Fruit fly (Drosophila melanogaster) whole organism, embryonic: ENCODE data around the gene CG43221.

Source experiments
- Ada2b ChIP-seq: fragments of 200-800 bp; sonication (Bioruptor generic); IDR thresholded peaks from 2 replicates; pipeline ENCODE4 v1.3.6; 2022; ENCODE audit warnings: missing biosample characterization, missing genetic modification characterization
- Asciz ChIP-seq: fragments of 200-800 bp; sonication (Bioruptor generic); optimal IDR thresholded peaks from 2 replicates; lab custom pipeline; 2017; ENCODE audit warnings: missing biosample characterization, mild to moderate bottlenecking, missing genetic modification characterization, missing genetic modification reagents
- Bdp1 ChIP-seq: fragments of 200-800 bp; sonication (Bioruptor generic); optimal IDR thresholded peaks from 3 replicates; lab custom pipeline; 2016; ENCODE audit warnings: missing biosample characterization, missing genetic modification characterization
- Bteb2 ChIP-seq: fragments of 200-800 bp; sonication (Bioruptor generic); optimal IDR thresholded peaks from 2 replicates; lab custom pipeline; 2016; ENCODE audit warnings: missing biosample characterization, missing genetic modification characterization
- C15 ChIP-seq: fragments of 200-800 bp; sonication (Bioruptor generic); IDR thresholded peaks from 3 replicates; pipeline ENCODE4 v1.3.6; 2022; ENCODE audit warnings: missing biosample characterization, missing genetic modification characterization
- CG10321 ChIP-seq: fragments of 200-800 bp; sonication (Bioruptor generic); IDR thresholded peaks from 2 replicates; pipeline ENCODE4 v1.3.6; 2022; ENCODE audit warnings: missing biosample characterization, missing genetic modification characterization
- CG11398 ChIP-seq: fragments of 200-800 bp; sonication (Bioruptor generic); optimal IDR thresholded peaks from 2 replicates; lab custom pipeline; 2016; ENCODE audit warnings: missing biosample characterization, missing genetic modification characterization
- CG11504 ChIP-seq: fragments of 200-800 bp; sonication (Bioruptor generic); optimal IDR thresholded peaks from 3 replicates; lab custom pipeline; 2019; ENCODE audit warnings: missing biosample characterization, mild to moderate bottlenecking, missing genetic modification characterization, moderate library complexity
- CG14710 ChIP-seq: fragments of 200-800 bp; sonication (Bioruptor generic); optimal IDR thresholded peaks from 3 replicates; lab custom pipeline; 2019; ENCODE audit warnings: missing biosample characterization, mild to moderate bottlenecking, missing genetic modification characterization, moderate library complexity
- CG17361 ChIP-seq: fragments of 200-800 bp; sonication (Bioruptor generic); IDR thresholded peaks from 3 replicates; pipeline ENCODE4 v1.3.6; 2022; ENCODE audit warnings: missing biosample characterization, missing genetic modification characterization
- CG17568 ChIP-seq: fragments of 200-800 bp; sonication (Bioruptor generic); optimal IDR thresholded peaks from 2 replicates; lab custom pipeline; 2018; ENCODE audit warnings: missing biosample characterization, mild to moderate bottlenecking, missing genetic modification characterization, moderate library complexity
- CG2116 ChIP-seq: fragments of 200-800 bp; sonication (Bioruptor generic); optimal IDR thresholded peaks from 3 replicates; lab custom pipeline; 2018; ENCODE audit warnings: missing biosample characterization, mild to moderate bottlenecking, missing genetic modification characterization
- CG32772 ChIP-seq: fragments of 200-800 bp; sonication (Bioruptor generic); IDR thresholded peaks from 2 replicates; pipeline ENCODE4 v1.3.6; 2022; ENCODE audit warnings: missing biosample characterization, missing genetic modification characterization
- CG3407 ChIP-seq: fragments of 200-800 bp; sonication (Bioruptor generic); optimal IDR thresholded peaks from 2 replicates; lab custom pipeline; 2018; ENCODE audit warnings: missing biosample characterization, mild to moderate bottlenecking, missing genetic modification characterization
- CG7556 ChIP-seq: fragments of 200-800 bp; sonication (Bioruptor generic); optimal IDR thresholded peaks from 2 replicates; lab custom pipeline; 2017; ENCODE audit warnings: missing biosample characterization, mild to moderate bottlenecking, missing genetic modification characterization
- CG8281 ChIP-seq: fragments of 200-800 bp; sonication (Bioruptor generic); optimal IDR thresholded peaks from 2 replicates; lab custom pipeline; 2018; ENCODE audit warnings: missing biosample characterization, mild to moderate bottlenecking, missing genetic modification characterization, moderate library complexity
- CG9876 ChIP-seq: fragments of 200-800 bp; sonication (Bioruptor generic); optimal IDR thresholded peaks from 2 replicates; lab custom pipeline; 2016; ENCODE audit warnings: missing biosample characterization, missing genetic modification characterization
- Dad ChIP-seq: fragments of 200-800 bp; sonication (Bioruptor generic); optimal IDR thresholded peaks from 3 replicates; lab custom pipeline; 2016; ENCODE audit warnings: missing biosample characterization, missing genetic modification characterization
- Deaf1 ChIP-seq: fragments of 200-800 bp; optimal IDR thresholded peaks from 3 replicates; lab custom pipeline; 2019; ENCODE audit warnings: missing biosample characterization, mild to moderate bottlenecking, missing genetic modification characterization, moderate library complexity
- Ets65A ChIP-seq: fragments of 200-800 bp; sonication (Bioruptor generic); peaks from one replicate; lab custom pipeline; 2016; ENCODE audit warnings: missing biosample characterization, missing genetic modification characterization
- Hr39 ChIP-seq: fragments of >200 bp; optimal IDR thresholded peaks from 2 replicates; lab custom pipeline; 2017
- MESR4 ChIP-seq: fragments of 200-800 bp; sonication (Bioruptor generic); optimal IDR thresholded peaks from 2 replicates; lab custom pipeline; 2018; ENCODE audit warnings: missing biosample characterization, mild to moderate bottlenecking, missing genetic modification characterization, moderate library complexity
- Med ChIP-seq: fragments of 200-800 bp; sonication (Bioruptor generic); peaks from one replicate; lab custom pipeline; 2016; ENCODE audit warnings: missing biosample characterization, missing genetic modification characterization, mild to moderate bottlenecking, inconsistent platforms, moderate library complexity
- Myb ChIP-seq: fragments of 200-800 bp; sonication (Bioruptor generic); optimal IDR thresholded peaks from 2 replicates; lab custom pipeline; 2016; ENCODE audit warnings: missing biosample characterization, missing genetic modification characterization
- Neu2 ChIP-seq: fragments of 200-800 bp; sonication (Bioruptor generic); optimal IDR thresholded peaks from 3 replicates; lab custom pipeline; 2016; ENCODE audit warnings: missing biosample characterization, missing genetic modification characterization, borderline replicate concordance
- Opbp ChIP-seq: fragments of 200-800 bp; sonication (Bioruptor generic); IDR thresholded peaks from 3 replicates; pipeline ENCODE4 v1.3.6; 2022; ENCODE audit warnings: missing biosample characterization, missing genetic modification characterization; ENCODE audit not compliant: partially characterized antibody
- Pdp1 ChIP-seq, 2 experiments: fragments of 200-800 bp; sonication (Bioruptor generic); optimal IDR thresholded peaks; 3 replicates each; lab custom pipeline; 2016; ENCODE audit warnings: missing biosample characterization in 2 of 2, missing genetic modification characterization in 2 of 2, mild to moderate bottlenecking in 1 of 2, moderate library complexity in 1 of 2
- Rx ChIP-seq: fragments of 200-800 bp; sonication (Bioruptor generic); IDR thresholded peaks from 2 replicates; pipeline ENCODE4 v1.3.6; 2022; ENCODE audit warnings: missing biosample characterization, missing genetic modification characterization
- Scr ChIP-seq: fragments of 200-800 bp; sonication (Bioruptor generic); IDR thresholded peaks from 2 replicates; pipeline ENCODE4 v1.3.6; 2022; ENCODE audit warnings: missing biosample characterization, missing genetic modification characterization; ENCODE audit not compliant: partially characterized antibody
- Sin3A ChIP-seq: fragments of >200 bp; optimal IDR thresholded peaks from 2 replicates; lab custom pipeline; 2018
- Trl ChIP-seq, 3 experiments: fragments of >200 bp in 2 of 3; fragments of 200-800 bp in 1 of 3; sonication (Bioruptor generic) in 1 of 3; optimal IDR thresholded peaks; 2 replicates in 1 of 3; 3 replicates in 2 of 3; lab custom pipeline; 2016 to 2017; ENCODE audit warnings: missing biosample characterization in 1 of 3, missing genetic modification characterization in 1 of 3
- YL-1 ChIP-seq: fragments of 200-800 bp; sonication (Bioruptor generic); optimal IDR thresholded peaks from 3 replicates; lab custom pipeline; 2017; ENCODE audit warnings: missing biosample characterization, mild to moderate bottlenecking, missing genetic modification characterization
- br ChIP-seq: fragments of >200 bp; optimal IDR thresholded peaks from 2 replicates; lab custom pipeline; 2017
- danr ChIP-seq: fragments of 200-800 bp; sonication (Bioruptor generic); IDR thresholded peaks from 2 replicates; pipeline ENCODE4 v1.3.6; 2022; ENCODE audit warnings: missing biosample characterization, missing genetic modification characterization
- dmrt99B ChIP-seq: fragments of 200-800 bp; sonication (Bioruptor generic); optimal IDR thresholded peaks from 2 replicates; lab custom pipeline; 2018; ENCODE audit warnings: missing biosample characterization, mild to moderate bottlenecking, missing genetic modification characterization, moderate library complexity
- esg ChIP-seq: fragments of 200-800 bp; sonication (Bioruptor generic); conservative IDR thresholded peaks from 2 replicates; pipeline ENCODE4 v1.3.6; 2022; ENCODE audit warnings: missing biosample characterization, missing genetic modification characterization
- ewg ChIP-seq: fragments of 200-800 bp; sonication (Bioruptor generic); optimal IDR thresholded peaks from 3 replicates; lab custom pipeline; 2017; ENCODE audit warnings: mild to moderate bottlenecking, missing biosample characterization, missing genetic modification reagents, missing genetic modification characterization
- eyg ChIP-seq: fragments of 200-800 bp; sonication (Bioruptor generic); optimal IDR thresholded peaks from 3 replicates; lab custom pipeline; 2016; ENCODE audit warnings: missing biosample characterization, missing genetic modification characterization
- insv ChIP-seq, 2 experiments: fragments of 200-800 bp; sonication (Bioruptor generic); optimal IDR thresholded peaks; 3 replicates each; lab custom pipeline; 2016 to 2018; ENCODE audit warnings: missing biosample characterization in 2 of 2, missing genetic modification characterization in 2 of 2
- jumu ChIP-seq: fragments of 200-800 bp; sonication (Bioruptor generic); optimal IDR thresholded peaks from 3 replicates; lab custom pipeline; 2016; ENCODE audit warnings: missing biosample characterization, missing genetic modification characterization
- nmo ChIP-seq: fragments of 200-800 bp; sonication (Bioruptor generic); optimal IDR thresholded peaks from 2 replicates; lab custom pipeline; 2018; ENCODE audit warnings: missing biosample characterization, mild to moderate bottlenecking, missing genetic modification characterization, moderate library complexity
- pan ChIP-seq, 4 experiments: fragments of >200 bp in 3 of 4; fragments of 200-800 bp in 1 of 4; sonication (Bioruptor generic) in 1 of 4; optimal IDR thresholded peaks in 3 of 4; IDR thresholded peaks in 1 of 4; 2 replicates each; pipeline versions ENCODE4 v1.3.6 to Lab custom; 2017 to 2022; ENCODE audit warnings: missing biosample characterization in 2 of 4, missing genetic modification characterization in 2 of 4, mixed read lengths in 1 of 4
- pho ChIP-seq: fragments of 200-800 bp; sonication (Bioruptor generic); optimal IDR thresholded peaks from 2 replicates; lab custom pipeline; 2016; ENCODE audit warnings: missing biosample characterization, missing genetic modification characterization
- schlank ChIP-seq: fragments of 200-800 bp; sonication (Bioruptor generic); optimal IDR thresholded peaks from 2 replicates; lab custom pipeline; 2018; ENCODE audit warnings: missing biosample characterization, mild to moderate bottlenecking, missing genetic modification characterization
- sob ChIP-seq: fragments of 200-800 bp; sonication (Bioruptor generic); IDR thresholded peaks from 2 replicates; pipeline ENCODE4 v1.3.6; 2022; ENCODE audit warnings: missing biosample characterization, missing genetic modification characterization
- tup ChIP-seq: fragments of 200-800 bp; sonication (Bioruptor generic); optimal IDR thresholded peaks from 2 replicates; lab custom pipeline; 2016; ENCODE audit warnings: missing biosample characterization, mild to moderate bottlenecking, missing genetic modification characterization, moderate library complexity
- wdn ChIP-seq: fragments of 200-800 bp; sonication (Bioruptor generic); IDR thresholded peaks from 2 replicates; pipeline ENCODE4 v1.3.6; 2022; ENCODE audit warnings: missing biosample characterization, missing genetic modification characterization
- zfh1 ChIP-seq: fragments of 200-800 bp; sonication (Bioruptor generic); IDR thresholded peaks from 3 replicates; pipeline ENCODE4 v1.3.6; 2022; ENCODE audit warnings: missing biosample characterization, missing genetic modification characterization

CG43221 gene

dm6 chr2L:17472582-17473524 is 12.7 kb upstream of the CG43221 start, which contains the start of gene BicD (continued):
- TF ChIP-seq ewg (GFP tag; lab: Kevin White, UChicago) (no peak), Hr39 (lab: Kevin White, UChicago) (no peak), CG17361 (GFP tag; lab: Robert Waterston, UW) (0 out of 3 replicates have a peak, but pooled peaks have one; percentile 36), sob (peak; percentile 26; the same call in 1 of the 2 replicates), CG3407 (GFP tag; lab: Kevin White, UChicago) (no peak), Dad (GFP tag; lab: Kevin White, UChicago) (no peak), Bteb2 (GFP tag; lab: Kevin White, UChicago) (no peak), br (no peak), CG14710 (tag; lab: Kevin White, UChicago) (peak; percentile 76), tup (GFP tag; lab: Kevin White, UChicago) (no peak), CG32772 (GFP tag; lab: Robert Waterston, UW) (no peak), nmo (GFP tag; lab: Kevin White, UChicago) (peak; percentile 89), schlank (tag; lab: Kevin White, UChicago) (no peak), Neu2 (no peak), CG7556 (GFP tag; lab: Kevin White, UChicago) (no peak), wdn (no peak), Bdp1 (GFP tag; lab: Kevin White, UChicago) (peak; percentile 31), dmrt99B (tag; lab: Kevin White, UChicago) (no peak), eyg (GFP tag; lab: Kevin White, UChicago) (no peak), Sin3A (peak; percentile 9), Asciz (GFP tag; lab: Kevin White, UChicago) (no peak), Trl (optimal IDR thresholded peaks at IDR 0.05; lab: Kevin White, UChicago) (peak in 1 of 2 experiments; percentile 17), Trl (GFP tag; optimal IDR thresholded peaks at IDR 0.05; lab: Kevin White, UChicago) (no peak), pho (GFP tag; lab: Kevin White, UChicago) (no peak), danr (GFP tag; lab: Robert Waterston, UW) (no peak), Myb (no peak), CG10321 (GFP tag; lab: Robert Waterston, UW) (no peak), Pdp1 (GFP tag; optimal IDR thresholded peaks at IDR 0.05; lab: Kevin White, UChicago) (peak in 1 of 2 experiments; percentile 62), Scr (peak; percentile 70), CG9876 (GFP tag; lab: Kevin White, UChicago) (no peak), CG11504 (no peak), pan (optimal IDR thresholded peaks at IDR 0.05; lab: Kevin White, UChicago) (no peak), pan (GFP tag; optimal IDR thresholded peaks at IDR 0.05 in 1 of 2, IDR thresholded peaks at IDR 0.05 in 1 of 2) (no peak), Opbp (peak; percentile 49; the same call in 1 of the 3 replicates), zfh1 (GFP tag; lab: Robert Waterston, UW) (no peak), CG11398 (GFP tag; lab: Kevin White, UChicago) (no peak), esg (GFP tag; lab: Robert Waterston, UW) (no peak), Rx (GFP tag; lab: Robert Waterston, UW) (no peak), MESR4 (GFP tag; lab: Kevin White, UChicago) (peak; percentile 52), CG2116 (GFP tag; lab: Kevin White, UChicago) (peak; percentile 87), jumu (no peak), Ada2b (GFP tag; lab: Robert Waterston, UW) (no peak), YL-1 (GFP tag; lab: Kevin White, UChicago) (peak; percentile 76), Ets65A (GFP tag; lab: Kevin White, UChicago) (no peak), Med (GFP tag; lab: Kevin White, UChicago) (peak; percentile 76), insv (GFP tag; optimal IDR thresholded peaks at IDR 0.05; lab: Kevin White, UChicago) (no peak), C15 (GFP tag; lab: Robert Waterston, UW) (no peak), CG17568 (GFP tag; lab: Kevin White, UChicago) (no peak), Deaf1 (tag; lab: Kevin White, UChicago) (peak; percentile 34), CG8281 (no peak)
